Worm (Caenorhabditis elegans): ENCODE data around the gene ugt-12.

Gene ugt-12

ce11 chrV:4851969-4852368 lies 37.5 kb downstream of the ugt-12 start:
- TF ChIP-seq madf-9 (GFP tag; conservative IDR thresholded peaks at IDR 0.05) (no peak), tag-97 (GFP tag; IDR thresholded peaks at IDR 0.05) (no peak), lin-15B (tag; optimal IDR thresholded peaks at IDR 0.05) (no peak), nhr-11 (tag; optimal IDR thresholded peaks at IDR 0.05) (no peak), nhr-76 (tag; optimal IDR thresholded peaks at IDR 0.05) (no peak), mes-2 (tag; optimal IDR thresholded peaks at IDR 0.05; ENCODE audit: poor library complexity, severe bottlenecking) (no peak), nhr-25 (tag; optimal IDR thresholded peaks at IDR 0.05; ENCODE audit: borderline replicate concordance, insufficient read depth) (no peak), cey-2 (tag; optimal IDR thresholded peaks at IDR 0.05; ENCODE audit: borderline replicate concordance, insufficient read depth) (no peak)

ce11 chrV:4851138-4851537 lies 38.3 kb downstream of the ugt-12 start, which contains the start of gene nex-4:
TSS of gene nex-4 (plus strand) at chrV:4851438.
- no peak for TF ChIP-seq unc-130 (GFP tag; optimal IDR thresholded peaks at IDR 0.05)
- TF ChIP-seq nhr-111 (GFP tag; optimal IDR thresholded peaks at IDR 0.05), result no peak
- TF ChIP-seq nhr-11 (tag; optimal IDR thresholded peaks at IDR 0.05), result no peak
- TF ChIP-seq fkh-10 (GFP tag; optimal IDR thresholded peaks at IDR 0.05), result no peak
- no peak for TF ChIP-seq lin-39 (tag; optimal IDR thresholded peaks at IDR 0.05)
- TF ChIP-seq unc-39 (tag; optimal IDR thresholded peaks at IDR 0.05), result no peak
- TF ChIP-seq spr-1 (tag; optimal IDR thresholded peaks at IDR 0.05), result no peak
- TF ChIP-seq mdt-29 (GFP tag; IDR thresholded peaks at IDR 0.05), result no peak
- no peak for TF ChIP-seq set-16 (GFP tag; IDR thresholded peaks at IDR 0.05)
- no peak for TF ChIP-seq Y75B8A.6 (GFP tag; IDR thresholded peaks at IDR 0.05)
- no peak for TF ChIP-seq ztf-11 (tag; optimal IDR thresholded peaks at IDR 0.05)
- TF ChIP-seq ceh-32 (tag; optimal IDR thresholded peaks at IDR 0.05; ENCODE audit: poor library complexity), result no peak
- no peak for TF ChIP-seq zfp-3 (GFP tag; conservative IDR thresholded peaks at IDR 0.05)
- no peak for TF ChIP-seq unc-62 (GFP tag; optimal IDR thresholded peaks at IDR 0.05 in 1 of 2)
- no peak for TF ChIP-seq unc-62 (tag; optimal IDR thresholded peaks at IDR 0.05)
- no peak for TF ChIP-seq hlh-30 (tag; optimal IDR thresholded peaks at IDR 0.05; ENCODE audit: insufficient read depth)
- no peak for TF ChIP-seq mxl-2 (GFP tag; conservative IDR thresholded peaks at IDR 0.05)
- TF ChIP-seq F44E2.7 (GFP tag; IDR thresholded peaks at IDR 0.05), result no peak
- TF ChIP-seq zip-2 (tag; optimal IDR thresholded peaks at IDR 0.05), result no peak
- no peak for TF ChIP-seq mxl-3 (GFP tag; optimal IDR thresholded peaks at IDR 0.05)
- no peak for TF ChIP-seq nhr-25 (tag; optimal IDR thresholded peaks at IDR 0.05; ENCODE audit: borderline replicate concordance, insufficient read depth)

- TF ChIP-seq dmd-6 (GFP tag; IDR thresholded peaks at IDR 0.05) (no peak), ctbp-1 (GFP tag; IDR thresholded peaks at IDR 0.05) (no peak), arid-1 (GFP tag; conservative IDR thresholded peaks at IDR 0.05) (no peak), dve-1 (tag; optimal IDR thresholded peaks at IDR 0.05; ENCODE audit: insufficient read depth) (no peak), Y75B8A.6 (GFP tag; IDR thresholded peaks at IDR 0.05) (no peak), nhr-6 (tag; optimal IDR thresholded peaks at IDR 0.05) (no peak), aha-1 (tag) (no peak), fos-1 (tag; optimal IDR thresholded peaks at IDR 0.05) (no peak), F37D6.2 (tag; optimal IDR thresholded peaks at IDR 0.05) (no peak), zag-1 (tag; optimal IDR thresholded peaks at IDR 0.05) (no peak), tag-97 (GFP tag; IDR thresholded peaks at IDR 0.05) (no peak), rbr-2 (tag; optimal IDR thresholded peaks at IDR 0.05) (no peak), daf-8 (GFP tag; IDR thresholded peaks at IDR 0.05) (no peak), aly-2 (tag; optimal IDR thresholded peaks at IDR 0.05) (no peak), cey-2 (tag; optimal IDR thresholded peaks at IDR 0.05; ENCODE audit: borderline replicate concordance, insufficient read depth) (no peak), zfp-3 (GFP tag; conservative IDR thresholded peaks at IDR 0.05) (no peak), Y48G9A.11 (GFP tag; IDR thresholded peaks at IDR 0.05) (no peak)
These were observed 39.0 kb downstream of the ugt-12 start for ce11 chrV:4850446-4850845.
